Worm (Caenorhabditis elegans): ENCODE results near the gene srbc-61.
"Not testable (repeated sequence)": the region's sequence is repeated elsewhere in the genome, so short reads cannot be mapped to it uniquely, and the experiment has no call there.

srbc-61 gene

ce11 chrV:17476490-17476889 is at the start of gene srbc-61:
TSS of gene srbc-61 (plus strand) at chrV:17476790.
- no peak for TF ChIP-seq dao-5 (tag; optimal IDR thresholded peaks at IDR 0.05)
- no peak for TF ChIP-seq him-1 (tag; optimal IDR thresholded peaks at IDR 0.05)
- TF ChIP-seq W03F9.2 (tag; optimal IDR thresholded peaks at IDR 0.05), result no peak

- no peak for TF ChIP-seq dao-5 (tag; optimal IDR thresholded peaks at IDR 0.05)
Observed at ce11 chrV:17429262-17429661, 47.3 kb upstream of the srbc-61 start.

ce11 chrV:17430066-17430465 is 46.5 kb upstream of the srbc-61 start, which contains the start of gene T27C5.10:
TSS of gene T27C5.10 (minus strand) at chrV:17430166.
- TF ChIP-seq W03F9.2 (tag; optimal IDR thresholded peaks at IDR 0.05) (no peak), dao-5 (tag; optimal IDR thresholded peaks at IDR 0.05) (no peak), him-1 (tag; optimal IDR thresholded peaks at IDR 0.05) (no peak)

- TF ChIP-seq dao-5 (tag; optimal IDR thresholded peaks at IDR 0.05) (no peak), him-1 (tag; optimal IDR thresholded peaks at IDR 0.05) (no peak), W03F9.2 (tag; optimal IDR thresholded peaks at IDR 0.05) (no peak)
Observed at ce11 chrV:17430903-17431302, 45.7 kb upstream of the srbc-61 start, which contains the start of gene srbc-27. TSS of gene srbc-27 (plus strand) at chrV:17431203.

- TF ChIP-seq dao-5 (tag; optimal IDR thresholded peaks at IDR 0.05), result no peak
- TF ChIP-seq him-1 (tag; optimal IDR thresholded peaks at IDR 0.05), result no peak
- no peak for TF ChIP-seq W03F9.2 (tag; optimal IDR thresholded peaks at IDR 0.05)
Observed at ce11 chrV:17436492-17436891, 40.1 kb upstream of the srbc-61 start, which contains the start of gene F20E11.18. TSS of gene F20E11.18 (minus strand) at chrV:17436592.

- no peak for TF ChIP-seq dao-5 (tag; optimal IDR thresholded peaks at IDR 0.05)
- no peak for TF ChIP-seq him-1 (tag; optimal IDR thresholded peaks at IDR 0.05)
- TF ChIP-seq W03F9.2 (tag; optimal IDR thresholded peaks at IDR 0.05), result no peak
Observed at ce11 chrV:17438317-17438716, 38.3 kb upstream of the srbc-61 start, which contains the start of gene srsx-2. TSS of gene srsx-2 (minus strand) at chrV:17438417.

- TF ChIP-seq him-1 (tag; optimal IDR thresholded peaks at IDR 0.05) (no peak), dao-5 (tag; optimal IDR thresholded peaks at IDR 0.05) (no peak), W03F9.2 (tag; optimal IDR thresholded peaks at IDR 0.05) (no peak)
Observed at ce11 chrV:17439406-17439805, 37.2 kb upstream of the srbc-61 start, which contains the start of gene srh-154. TSS of gene srh-154 (plus strand) at chrV:17439706.

ce11 chrV:17449836-17450235 is 26.8 kb upstream of the srbc-61 start:
- no peak for TF ChIP-seq W03F9.2 (tag; optimal IDR thresholded peaks at IDR 0.05)
- no peak for TF ChIP-seq him-1 (tag; optimal IDR thresholded peaks at IDR 0.05)
- no peak for TF ChIP-seq dao-5 (tag; optimal IDR thresholded peaks at IDR 0.05)

- not testable (repeated sequence) for TF ChIP-seq dao-5, W03F9.2, him-1 (tag; optimal IDR thresholded peaks at IDR 0.05)
Observed at ce11 chrV:17456197-17456596, 20.4 kb upstream of the srbc-61 start, which contains the start of gene srh-203. TSS of gene srh-203 (minus strand) at chrV:17456297.

ce11 chrV:17458069-17458468 is 18.5 kb upstream of the srbc-61 start, which contains the start of gene str-200:
TSS of gene str-200 (minus strand) at chrV:17458169.
- TF ChIP-seq dao-5 (tag; optimal IDR thresholded peaks at IDR 0.05), result no peak
- no peak for TF ChIP-seq him-1 (tag; optimal IDR thresholded peaks at IDR 0.05)
- TF ChIP-seq W03F9.2 (tag; optimal IDR thresholded peaks at IDR 0.05), result no peak

- TF ChIP-seq him-1 (tag; optimal IDR thresholded peaks at IDR 0.05) (no peak), W03F9.2 (tag; optimal IDR thresholded peaks at IDR 0.05) (no peak), dao-5 (tag; optimal IDR thresholded peaks at IDR 0.05) (no peak)
Observed at ce11 chrV:17460061-17460460, 16.5 kb upstream of the srbc-61 start, which contains the start of gene srz-48. TSS of gene srz-48 (minus strand) at chrV:17460161.

- not testable (repeated sequence) for TF ChIP-seq dao-5, W03F9.2, him-1 (tag; optimal IDR thresholded peaks at IDR 0.05)
Observed at ce11 chrV:17464278-17464677, 12.3 kb upstream of the srbc-61 start, which contains the start of gene F20E11.7. TSS of gene F20E11.7 (plus strand) at chrV:17464578.

- TF ChIP-seq him-1 (tag; optimal IDR thresholded peaks at IDR 0.05), result no peak
- no peak for TF ChIP-seq dao-5 (tag; optimal IDR thresholded peaks at IDR 0.05)
- no peak for TF ChIP-seq W03F9.2 (tag; optimal IDR thresholded peaks at IDR 0.05)
Observed at ce11 chrV:17466751-17467150, 9.8 kb upstream of the srbc-61 start, which contains the start of gene srw-72. TSS of gene srw-72 (plus strand) at chrV:17467051.

- no peak for TF ChIP-seq him-1 (tag; optimal IDR thresholded peaks at IDR 0.05)
Observed at ce11 chrV:17467881-17468280, 8.7 kb upstream of the srbc-61 start.

ce11 chrV:17469180-17469579 is 7.4 kb upstream of the srbc-61 start, which contains the start of gene F20E11.17:
TSS of gene F20E11.17 (minus strand) at chrV:17469280.
- no peak for TF ChIP-seq W03F9.2 (tag; optimal IDR thresholded peaks at IDR 0.05)
